Worm (Caenorhabditis elegans) whole organism, young adult: ENCODE data around the gene F09B9.5.

Experiments used
- B0261.1 ChIP-seq: sonication (generic microtip); optimal IDR thresholded peaks from 2 replicates; lab custom pipeline; 2016; ENCODE audit warnings: mild to moderate bottlenecking, missing genetic modification characterization, moderate library complexity, missing compliant biosample characterization
- D2030.7 ChIP-seq: fragments of 200-800 bp; sonication (Bioruptor generic); IDR thresholded peaks from 2 replicates; pipeline ENCODE4 v1.3.6; 2022; ENCODE audit warnings: missing genetic modification reagents, missing genetic modification characterization, missing compliant biosample characterization
- F23B12.7 ChIP-seq: sonication (generic microtip); optimal IDR thresholded peaks from 2 replicates; lab custom pipeline; 2017; ENCODE audit warnings: missing genetic modification characterization, mild to moderate bottlenecking, missing compliant biosample characterization, antibody characterized with exemption, moderate library complexity; ENCODE audit not compliant: insufficient read depth
- F33H1.4 ChIP-seq: fragments of 200-800 bp; sonication (Bioruptor generic); IDR thresholded peaks from 2 replicates; pipeline ENCODE4 v1.3.6; 2022; ENCODE audit warnings: missing genetic modification reagents, missing genetic modification characterization, missing compliant biosample characterization
- F37B4.10 ChIP-seq: fragments of 200-800 bp; sonication (Bioruptor generic); IDR thresholded peaks from 2 replicates; pipeline ENCODE4 v1.3.6; 2022; ENCODE audit warnings: missing genetic modification characterization, missing compliant biosample characterization
- F39B2.1 ChIP-seq: fragments of 200-800 bp; sonication (Bioruptor generic); IDR thresholded peaks from 2 replicates; pipeline ENCODE4 v1.3.6; 2022; ENCODE audit warnings: missing genetic modification reagents, missing genetic modification characterization, missing compliant biosample characterization
- F52B5.7 ChIP-seq: sonication (generic microtip); optimal IDR thresholded peaks from 2 replicates; lab custom pipeline; 2016; ENCODE audit warnings: mild to moderate bottlenecking, missing genetic modification characterization, missing compliant biosample characterization
- Y53G8AR.9 ChIP-seq: fragments of 200-800 bp; sonication (Bioruptor generic); conservative IDR thresholded peaks from 2 replicates; pipeline ENCODE4 v1.3.6; 2022; ENCODE audit warnings: missing genetic modification reagents, missing genetic modification characterization, missing compliant biosample characterization
- Y95B8A.8 ChIP-seq: fragments of 200-800 bp; sonication (Bioruptor generic); IDR thresholded peaks from 2 replicates; pipeline ENCODE4 v1.3.6; 2022; ENCODE audit warnings: missing genetic modification reagents, missing genetic modification characterization, missing compliant biosample characterization
- aptf-3 ChIP-seq: fragments of 200-800 bp; sonication (Bioruptor generic); IDR thresholded peaks from 2 replicates; pipeline ENCODE4 v1.3.6; 2022; ENCODE audit warnings: missing genetic modification characterization, missing compliant biosample characterization
- athp-1 ChIP-seq: sonication (generic microtip); optimal IDR thresholded peaks from 2 replicates; lab custom pipeline; 2017; ENCODE audit warnings: mild to moderate bottlenecking, missing genetic modification characterization, missing compliant biosample characterization
- attf-6 ChIP-seq: fragments of 200-800 bp; sonication (Bioruptor generic); IDR thresholded peaks from 2 replicates; pipeline ENCODE4 v1.3.6; 2022; ENCODE audit warnings: missing genetic modification reagents, missing genetic modification characterization, missing compliant biosample characterization
- cebp-2 ChIP-seq: fragments of 200-800 bp; sonication (Bioruptor generic); IDR thresholded peaks from 2 replicates; pipeline ENCODE4 v1.3.6; 2022; ENCODE audit warnings: missing genetic modification characterization, missing compliant biosample characterization
- ceh-40 ChIP-seq: fragments of 200-800 bp; sonication (Bioruptor generic); IDR thresholded peaks from 2 replicates; pipeline ENCODE4 v1.3.6; 2022; ENCODE audit warnings: missing genetic modification characterization, missing compliant biosample characterization
- die-1 ChIP-seq: sonication (generic microtip); optimal IDR thresholded peaks from 2 replicates; lab custom pipeline; 2016; ENCODE audit warnings: missing genotype, mild to moderate bottlenecking, missing genetic modification characterization, missing compliant biosample characterization
- dox-1 ChIP-seq: fragments of 200-800 bp; sonication (Bioruptor generic); IDR thresholded peaks from 2 replicates; pipeline ENCODE4 v1.3.6; 2022; ENCODE audit warnings: missing genetic modification reagents, missing genetic modification characterization, missing compliant biosample characterization
- egl-44 ChIP-seq: fragments of 200-800 bp; sonication (Bioruptor generic); IDR thresholded peaks from 2 replicates; pipeline ENCODE4 v1.3.6; 2022; ENCODE audit warnings: missing genetic modification reagents, missing genetic modification characterization, missing compliant biosample characterization
- egrh-3 ChIP-seq: fragments of 200-800 bp; sonication (Bioruptor generic); IDR thresholded peaks from 2 replicates; pipeline ENCODE4 v1.3.6; 2022; ENCODE audit warnings: missing genetic modification reagents, missing genetic modification characterization, missing compliant biosample characterization
- ets-4 ChIP-seq: fragments of 200-800 bp; sonication (Bioruptor generic); optimal IDR thresholded peaks from 2 replicates; lab custom pipeline; 2018; ENCODE audit warnings: mild to moderate bottlenecking, missing genetic modification characterization, missing compliant biosample characterization
- fkh-3 ChIP-seq: sonication (generic microtip); optimal IDR thresholded peaks from 2 replicates; lab custom pipeline; 2016; ENCODE audit warnings: mild to moderate bottlenecking, missing genetic modification characterization, missing compliant biosample characterization
- him-1 ChIP-seq: sonication (generic microtip); optimal IDR thresholded peaks from 2 replicates; lab custom pipeline; 2016; ENCODE audit warnings: missing genotype, missing genetic modification reagents, missing genetic modification characterization, missing compliant biosample characterization
- hlh-12 ChIP-seq: sonication (generic microtip); optimal IDR thresholded peaks from 2 replicates; lab custom pipeline; 2016; ENCODE audit warnings: missing genetic modification characterization, missing compliant biosample characterization
- hlh-26 ChIP-seq: fragments of 200-800 bp; sonication (Bioruptor generic); conservative IDR thresholded peaks from 2 replicates; pipeline ENCODE4 v1.3.6; 2022; ENCODE audit warnings: missing genetic modification reagents, missing genetic modification characterization, missing compliant biosample characterization
- let-526 ChIP-seq: fragments of 200-800 bp; sonication (Bioruptor generic); IDR thresholded peaks from 2 replicates; pipeline ENCODE4 v1.3.6; 2022; ENCODE audit warnings: missing genetic modification reagents, missing genetic modification characterization, missing compliant biosample characterization
- lir-1 ChIP-seq: fragments of 200-800 bp; sonication (Bioruptor generic); conservative IDR thresholded peaks from 2 replicates; pipeline ENCODE4 v1.3.6; 2022; ENCODE audit warnings: missing genetic modification reagents, missing genetic modification characterization, missing compliant biosample characterization
- lsy-27 ChIP-seq: sonication (generic microtip); optimal IDR thresholded peaks from 2 replicates; lab custom pipeline; 2017; ENCODE audit warnings: missing genetic modification characterization, mild to moderate bottlenecking, missing compliant biosample characterization, antibody characterized with exemption, missing genotype, borderline replicate concordance; ENCODE audit not compliant: insufficient read depth
- madf-6 ChIP-seq: fragments of 200-800 bp; sonication (Bioruptor generic); IDR thresholded peaks from 2 replicates; pipeline ENCODE4 v1.3.6; 2022; ENCODE audit warnings: missing genetic modification reagents, missing genetic modification characterization, missing compliant biosample characterization
- mcd-1 ChIP-seq: fragments of 200-800 bp; sonication (Bioruptor generic); IDR thresholded peaks from 2 replicates; pipeline ENCODE4 v1.3.6; 2022; ENCODE audit warnings: missing genetic modification reagents, missing genetic modification characterization, missing compliant biosample characterization
- mel-28 ChIP-seq: sonication (generic microtip); optimal IDR thresholded peaks from 2 replicates; lab custom pipeline; 2016; ENCODE audit warnings: borderline replicate concordance, mild to moderate bottlenecking, missing genetic modification characterization, missing compliant biosample characterization
- mxl-1 ChIP-seq: sonication (generic microtip); optimal IDR thresholded peaks from 2 replicates; lab custom pipeline; 2016; ENCODE audit warnings: missing genetic modification characterization, missing compliant biosample characterization
- nfya-1 ChIP-seq: sonication (generic microtip); optimal IDR thresholded peaks from 2 replicates; lab custom pipeline; 2017; ENCODE audit warnings: antibody characterized with exemption, missing compliant biosample characterization, missing genetic modification characterization, borderline replicate concordance; ENCODE audit not compliant: insufficient read depth
- nfya-2 ChIP-seq: fragments of 200-800 bp; sonication (Bioruptor generic); IDR thresholded peaks from 2 replicates; pipeline ENCODE4 v1.3.6; 2022; ENCODE audit warnings: missing genetic modification reagents, missing genetic modification characterization, missing compliant biosample characterization
- nhr-120 ChIP-seq: fragments of 200-800 bp; sonication (Bioruptor generic); IDR thresholded peaks from 2 replicates; pipeline ENCODE4 v1.3.6; 2022; ENCODE audit warnings: missing genetic modification characterization, missing compliant biosample characterization
- repo-1 ChIP-seq: sonication (generic microtip); optimal IDR thresholded peaks from 2 replicates; lab custom pipeline; 2017; ENCODE audit warnings: mild to moderate bottlenecking, missing genetic modification characterization, missing compliant biosample characterization
- somi-1 ChIP-seq: fragments of 200-800 bp; sonication (Bioruptor generic); optimal IDR thresholded peaks from 2 replicates; lab custom pipeline; 2018; ENCODE audit warnings: mild to moderate bottlenecking, missing genetic modification characterization, missing compliant biosample characterization
- sptf-2 ChIP-seq: fragments of 200-800 bp; sonication (Bioruptor generic); optimal IDR thresholded peaks from 2 replicates; lab custom pipeline; 2018; ENCODE audit warnings: mild to moderate bottlenecking, missing genetic modification characterization, missing compliant biosample characterization
- unc-130 ChIP-seq: sonication (generic microtip); optimal IDR thresholded peaks from 2 replicates; lab custom pipeline; 2016; ENCODE audit warnings: missing genetic modification reagents, missing genetic modification characterization, missing compliant biosample characterization
- zfh-2 ChIP-seq: fragments of 200-800 bp; sonication (Bioruptor generic); conservative IDR thresholded peaks from 2 replicates; pipeline ENCODE4 v1.3.6; 2022; ENCODE audit warnings: missing genetic modification reagents, missing genetic modification characterization, missing compliant biosample characterization
- zim-3 ChIP-seq: sonication (generic microtip); optimal IDR thresholded peaks from 2 replicates; lab custom pipeline; 2017; ENCODE audit warnings: mild to moderate bottlenecking, missing genetic modification characterization, moderate library complexity, missing compliant biosample characterization
- ztf-28 ChIP-seq: fragments of 200-800 bp; sonication (Bioruptor generic); IDR thresholded peaks from 2 replicates; pipeline ENCODE4 v1.3.6; 2022; ENCODE audit warnings: missing genetic modification reagents, missing genetic modification characterization, missing compliant biosample characterization

Gene F09B9.5

ce11 chrX:10146592-10146991 is 8.0 kb upstream of the F09B9.5 start, which contains the start of gene unc-115 (continued):
- TF ChIP-seq F37B4.10 (GFP tag; lab: Robert Waterston, UW) = no peak
- no peak for TF ChIP-seq F33H1.4 (GFP tag; lab: Robert Waterston, UW)
- no peak for TF ChIP-seq ztf-28 (GFP tag; lab: Robert Waterston, UW)
- no peak for TF ChIP-seq aptf-3
- TF ChIP-seq unc-130 = no peak
- TF ChIP-seq madf-6 (GFP tag; lab: Robert Waterston, UW) = no peak
- no peak for TF ChIP-seq lir-1 (GFP tag; lab: Robert Waterston, UW)
- TF ChIP-seq B0261.1 (tag; lab: Kevin White, UChicago) = peak; percentile 30
- no peak for TF ChIP-seq lsy-27 (tag; lab: Kevin White, UChicago)
- TF ChIP-seq nfya-1 (tag; lab: Kevin White, UChicago) = no peak
- TF ChIP-seq nhr-120 (GFP tag; lab: Robert Waterston, UW) = no peak
- TF ChIP-seq zfh-2 = peak; percentile 99
- TF ChIP-seq mxl-1 (tag; lab: Kevin White, UChicago) = no peak
- no peak for TF ChIP-seq hlh-12 (tag; lab: Kevin White, UChicago)
- TF ChIP-seq nfya-2 = no peak
- no peak for TF ChIP-seq him-1 (tag; lab: Kevin White, UChicago)
- no peak for TF ChIP-seq let-526 (GFP tag; lab: Robert Waterston, UW)
- TF ChIP-seq dox-1 (GFP tag; lab: Robert Waterston, UW) = peak; percentile 81; the same call in 1 of the 2 replicates
- no peak for TF ChIP-seq zim-3 (tag; lab: Kevin White, UChicago)
- peak; percentile 50 for TF ChIP-seq ets-4 (GFP tag; lab: Kevin White, UChicago)
- TF ChIP-seq F39B2.1 (GFP tag; lab: Robert Waterston, UW) = no peak
- no peak for TF ChIP-seq fkh-3 (tag; lab: Kevin White, UChicago)
- no peak for TF ChIP-seq D2030.7 (GFP tag; lab: Robert Waterston, UW)
- TF ChIP-seq attf-6 (GFP tag; lab: Robert Waterston, UW) = no peak
- TF ChIP-seq athp-1 = peak; percentile 55
- TF ChIP-seq F23B12.7 (tag; lab: Kevin White, UChicago) = peak; percentile 10
- no peak for TF ChIP-seq hlh-26
- TF ChIP-seq egl-44 (GFP tag; lab: Robert Waterston, UW) = peak; percentile 53; the same call in 1 of the 2 replicates
- TF ChIP-seq die-1 = peak; percentile 61
- TF ChIP-seq egrh-3 (GFP tag; lab: Robert Waterston, UW) = peak; percentile 81
- no peak for TF ChIP-seq Y95B8A.8
- no peak for TF ChIP-seq cebp-2 (GFP tag; lab: Robert Waterston, UW)
- no peak for TF ChIP-seq ceh-40 (GFP tag; lab: Robert Waterston, UW)
- TF ChIP-seq mel-28 = no peak
- TF ChIP-seq mcd-1 (GFP tag; lab: Robert Waterston, UW) = peak; percentile 58
- TF ChIP-seq somi-1 (GFP tag; lab: Kevin White, UChicago) = peak; percentile 60
- no peak; the same call in 1 of the 2 replicates for TF ChIP-seq Y53G8AR.9
- TF ChIP-seq sptf-2 (GFP tag; lab: Kevin White, UChicago) = no peak

ce11 chrX:10147236-10147635 is 7.4 kb upstream of the F09B9.5 start:
- TF ChIP-seq Y53G8AR.9 = 0 out of 2 replicates have a peak, but pooled peaks have one; percentile 5
- TF ChIP-seq repo-1 (tag; lab: Kevin White, UChicago) = no peak
- no peak for TF ChIP-seq nhr-120 (GFP tag; lab: Robert Waterston, UW)
- no peak for TF ChIP-seq athp-1
- no peak for TF ChIP-seq ets-4 (GFP tag; lab: Kevin White, UChicago)
- no peak for TF ChIP-seq F52B5.7
